2 fruit fly cellular contexts compared by ENCODE assay signal in the genomic region with DNA sequence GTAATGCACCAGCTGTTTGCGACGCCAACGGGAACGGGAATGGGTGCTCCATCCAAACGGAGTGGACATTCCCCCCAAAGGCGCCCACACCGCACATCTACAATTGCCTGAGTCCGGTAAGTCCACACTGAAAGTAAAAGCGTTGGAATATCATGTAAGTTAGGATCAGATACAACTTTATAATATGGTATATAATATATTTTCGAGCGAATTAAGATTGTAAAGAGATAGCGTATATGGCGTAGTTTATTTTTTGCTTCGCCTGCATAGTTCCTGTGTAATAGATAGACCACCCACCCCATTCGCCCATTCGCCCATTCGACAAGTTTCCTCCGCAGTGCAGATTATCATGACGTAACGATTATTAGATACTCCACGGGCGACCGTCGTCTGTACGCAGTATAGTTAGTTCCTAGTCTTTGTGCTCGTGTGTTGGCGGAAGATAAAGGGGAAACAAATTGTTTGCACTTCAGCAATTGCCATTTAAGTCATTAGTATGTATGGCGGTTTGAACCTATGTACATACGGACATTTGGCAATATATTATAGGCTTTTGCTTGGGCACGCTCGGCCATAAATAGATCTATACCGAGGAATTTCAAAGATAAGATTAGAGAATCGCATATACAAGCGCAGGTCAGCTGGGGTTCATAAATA.
A peak's percentile ranks its signal among the peaks of the same experiment; 100 is the strongest.
TF ChIP-seq lines count a peak whose summit lies in the region.

No protein-coding gene starts in this region.

TF ChIP-seq in whole organism, embryonic, 481 proteins besides CTCF, POLR2A, EP300 and RAD21 (continued from another document):
- TF ChIP-seq Hr51 (GFP tag; optimal IDR thresholded peaks at IDR 0.05; lab: Kevin White, UChicago) (peak in 1 of 2 experiments; percentile 7), Ada2b (GFP tag; IDR thresholded peaks at IDR 0.05; lab: Robert Waterston, UW) (0 out of 2 replicates have a peak, but pooled peaks have one; percentile 7), CoRest (tag; optimal IDR thresholded peaks at IDR 0.05; lab: Kevin White, UChicago) (no peak), CG2120 (GFP tag; optimal IDR thresholded peaks at IDR 0.05; lab: Kevin White, UChicago) (peak; percentile 30), row (GFP tag; IDR thresholded peaks at IDR 0.05; lab: Robert Waterston, UW) (peak; percentile 52), ara (GFP tag; IDR thresholded peaks at IDR 0.05; lab: Robert Waterston, UW) (no peak), pho (GFP tag; optimal IDR thresholded peaks at IDR 0.05; lab: Kevin White, UChicago) (peak; percentile 21), sim (GFP tag; IDR thresholded peaks at IDR 0.05; lab: Robert Waterston, UW) (no peak), prd (optimal IDR thresholded peaks at IDR 0.05; lab: Kevin White, UChicago) (no peak), prd (GFP tag; IDR thresholded peaks at IDR 0.05; lab: Robert Waterston, UW) (no peak), Aef1 (GFP tag; IDR thresholded peaks at IDR 0.05; lab: Robert Waterston, UW) (peak; percentile 24; the same call in 1 of the 3 replicates), Taf1 (GFP tag; IDR thresholded peaks at IDR 0.05; lab: Robert Waterston, UW) (peak; percentile 22; the same call in 1 of the 2 replicates), slbo (GFP tag; IDR thresholded peaks at IDR 0.05; lab: Robert Waterston, UW) (peak; percentile 51; the same call in 1 of the 2 replicates), Hmr (GFP tag; optimal IDR thresholded peaks at IDR 0.05; lab: Kevin White, UChicago) (peak; percentile 43), eve (GFP tag; optimal IDR thresholded peaks at IDR 0.05; lab: Kevin White, UChicago) (peak in 1 of 2 experiments; percentile 62), exex (tag; optimal IDR thresholded peaks at IDR 0.05; lab: Kevin White, UChicago) (peak; percentile 77), gem (tag; optimal IDR thresholded peaks at IDR 0.05; lab: Kevin White, UChicago) (peak; percentile 24), emc (GFP tag; optimal IDR thresholded peaks at IDR 0.05; lab: Kevin White, UChicago) (no peak), cas (GFP tag; IDR thresholded peaks at IDR 0.05; lab: Robert Waterston, UW) (no peak), B-H1 (GFP tag; IDR thresholded peaks at IDR 0.05; lab: Robert Waterston, UW) (no peak; the same call in 2 of the 3 replicates), sd (tag; optimal IDR thresholded peaks at IDR 0.05; lab: Kevin White, UChicago) (peak; percentile 93), CG14441 (GFP tag; IDR thresholded peaks at IDR 0.05; lab: Robert Waterston, UW) (peak; percentile 44; the same call in 1 of the 2 replicates), dati (GFP tag; IDR thresholded peaks at IDR 0.05; lab: Robert Waterston, UW) (no peak), grn (GFP tag; optimal IDR thresholded peaks at IDR 0.05; lab: Kevin White, UChicago) (peak; percentile 18), sug (tag; optimal IDR thresholded peaks at IDR 0.05; lab: Kevin White, UChicago) (peak; percentile 3), zf30C (GFP tag; optimal IDR thresholded peaks at IDR 0.05; lab: Kevin White, UChicago) (peak; percentile 16), esg (GFP tag; conservative IDR thresholded peaks at IDR 0.05; lab: Robert Waterston, UW) (no peak), CG13624 (GFP tag; optimal IDR thresholded peaks at IDR 0.05; lab: Kevin White, UChicago) (peak; percentile 21), CG1529 (GFP tag; optimal IDR thresholded peaks at IDR 0.05; lab: Kevin White, UChicago) (no peak), CG6272 (GFP tag; IDR thresholded peaks at IDR 0.05; lab: Robert Waterston, UW) (no peak), CG3847 (GFP tag; IDR thresholded peaks at IDR 0.05; lab: Robert Waterston, UW) (no peak)

TF ChIP-seq in whole organism, prepupa, 60 proteins besides CTCF, POLR2A, EP300 and RAD21 (continued from another document):
- TF ChIP-seq Lpt (GFP tag; optimal IDR thresholded peaks at IDR 0.05; lab: Kevin White, UChicago), result peak; percentile 64
- TF ChIP-seq CG16779 (tag; optimal IDR thresholded peaks at IDR 0.05; lab: Kevin White, UChicago), result peak; percentile 25
- TF ChIP-seq CG11294 (GFP tag; IDR thresholded peaks at IDR 0.05; lab: Robert Waterston, UW), result peak; percentile 7; the same call in 1 of the 2 replicates
- no peak; the same call in 2 of the 3 replicates for TF ChIP-seq eg (GFP tag; IDR thresholded peaks at IDR 0.05; lab: Robert Waterston, UW)
- peak; percentile 31 for TF ChIP-seq Sox14 (GFP tag; optimal IDR thresholded peaks at IDR 0.05; lab: Kevin White, UChicago)
- peak; percentile 30 for TF ChIP-seq achi (GFP tag; optimal IDR thresholded peaks at IDR 0.05; lab: Kevin White, UChicago)
